Worm (Caenorhabditis elegans): Measurements from ENCODE around the gene sly-1.
A peak's percentile ranks its signal among the peaks of the same experiment; 100 is the strongest.

Gene sly-1

DNA sequence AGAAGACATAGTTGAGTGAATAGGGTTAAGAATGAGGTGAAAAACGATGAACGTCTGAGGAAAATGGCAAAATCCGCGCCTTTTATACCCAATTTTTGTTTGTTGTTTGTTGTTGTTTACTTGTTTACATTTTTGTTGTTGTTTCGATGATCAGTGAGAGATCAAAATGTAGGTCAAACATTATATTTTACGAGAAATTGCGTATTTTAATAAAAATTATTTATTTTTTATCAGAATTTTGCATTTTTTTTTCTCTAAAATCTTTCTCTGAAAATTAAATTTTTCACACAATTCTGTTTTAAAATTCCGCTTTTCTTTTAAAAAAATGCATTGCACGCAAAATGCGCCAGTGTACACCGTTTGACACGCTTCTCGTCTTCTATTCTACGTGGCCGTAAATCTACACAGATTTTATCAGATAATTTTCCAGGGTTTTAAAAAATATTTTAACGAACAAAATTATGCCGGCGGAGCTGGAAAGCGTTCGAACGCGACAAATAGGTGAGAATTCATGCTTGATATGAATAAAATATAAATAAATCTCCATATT lies at the start of gene sly-1, which contains the start of gene sip-1:
TSS of gene sly-1 (plus strand) at position 360 of the 550 bp plus-strand sequence.
TSS of gene sip-1 (minus strand) at position 103 of the 550 bp plus-strand sequence.
- TF ChIP-seq ces-1 (GFP tag; optimal IDR thresholded peaks at IDR 0.05) (peak; percentile 44), nhr-237 (tag; optimal IDR thresholded peaks at IDR 0.05) (peak; percentile 48), lsy-2 (tag; optimal IDR thresholded peaks at IDR 0.05) (peak; percentile 61), ceh-39 (tag; optimal IDR thresholded peaks at IDR 0.05) (peak; percentile 24), lin-13 (tag; optimal IDR thresholded peaks at IDR 0.05) (peak; percentile 47), mab-5 (tag; optimal IDR thresholded peaks at IDR 0.05) (no peak), drap-1 (GFP tag; optimal IDR thresholded peaks at IDR 0.05) (no peak), hlh-1 (tag; optimal IDR thresholded peaks at IDR 0.05) (peak; percentile 21), mep-1 (tag; optimal IDR thresholded peaks at IDR 0.05) (peak; percentile 72), elt-1 (tag; optimal IDR thresholded peaks at IDR 0.05; ENCODE audit: borderline replicate concordance, insufficient read depth) (no peak), nhr-2 (tag; optimal IDR thresholded peaks at IDR 0.05) (no peak), pha-4 (tag; optimal IDR thresholded peaks at IDR 0.05) (peak; percentile 50)

DNA sequence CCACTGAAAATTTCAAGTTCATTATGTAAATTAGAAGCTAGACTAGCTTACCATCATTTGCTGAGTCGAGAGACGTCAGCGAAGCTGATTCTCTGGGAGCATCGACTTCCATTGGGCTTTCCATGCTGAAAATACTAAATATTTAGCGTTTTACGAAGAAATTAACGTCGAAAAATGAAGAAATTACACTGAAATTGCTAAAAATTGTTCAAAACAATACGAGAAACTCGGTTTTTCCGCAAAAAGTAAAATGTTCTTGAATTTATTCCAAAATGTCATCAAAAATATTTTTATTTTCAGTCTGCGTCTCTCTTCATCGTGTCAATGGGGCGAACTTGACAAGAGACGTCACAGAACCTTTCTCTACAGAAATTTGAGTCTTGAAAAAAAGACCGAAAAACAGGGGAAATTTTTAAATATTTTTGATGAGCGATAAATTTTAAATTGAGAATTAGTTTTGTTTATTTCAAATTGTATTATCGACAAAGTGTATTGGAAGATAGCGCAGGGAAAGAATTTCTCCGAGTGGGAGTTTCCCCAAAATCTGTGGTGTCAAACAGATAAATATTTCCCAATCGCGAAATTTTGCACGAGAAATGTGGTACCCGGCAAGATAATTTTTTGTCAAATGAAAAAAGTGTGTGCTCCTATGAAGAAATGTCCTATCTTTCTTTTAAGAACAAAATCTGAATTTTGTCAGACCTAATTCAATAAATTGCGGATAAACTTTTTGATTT lies 46.3 kb upstream of the sly-1 start, which contains the start of gene ecps-1:
TSS of gene ecps-1 (minus strand) at position 125 of the 737 bp plus-strand sequence.
- no peak for TF ChIP-seq nhr-12 (tag; optimal IDR thresholded peaks at IDR 0.05)
- no peak for TF ChIP-seq nhr-28 (tag; optimal IDR thresholded peaks at IDR 0.05)
- no peak for TF ChIP-seq sptf-1 (tag; optimal IDR thresholded peaks at IDR 0.05)
- TF ChIP-seq zip-8 (tag; optimal IDR thresholded peaks at IDR 0.05): no peak
- TF ChIP-seq ces-1 (GFP tag; optimal IDR thresholded peaks at IDR 0.05): peak; percentile 85
- TF ChIP-seq sem-2 (GFP tag; optimal IDR thresholded peaks at IDR 0.05): no peak
- no peak for TF ChIP-seq ceh-83 (GFP tag; optimal IDR thresholded peaks at IDR 0.05)
- no peak for TF ChIP-seq ceh-43 (GFP tag; optimal IDR thresholded peaks at IDR 0.05)
- no peak for TF ChIP-seq unc-120 (tag; optimal IDR thresholded peaks at IDR 0.05; ENCODE audit: poor library complexity, severe bottlenecking)
- TF ChIP-seq cnd-1 (tag; optimal IDR thresholded peaks at IDR 0.05): peak; percentile 24
- TF ChIP-seq ceh-39 (tag; optimal IDR thresholded peaks at IDR 0.05): peak; percentile 81
- no peak for TF ChIP-seq nhr-76 (tag; optimal IDR thresholded peaks at IDR 0.05)
- no peak for TF ChIP-seq ham-2 (GFP tag; optimal IDR thresholded peaks at IDR 0.05)
- peak; percentile 20 for TF ChIP-seq nhr-2 (tag; optimal IDR thresholded peaks at IDR 0.05)
- no peak for TF ChIP-seq blmp-1 (tag; optimal IDR thresholded peaks at IDR 0.05)
- TF ChIP-seq mab-5 (tag; optimal IDR thresholded peaks at IDR 0.05): no peak
- no peak for TF ChIP-seq drap-1 (GFP tag; optimal IDR thresholded peaks at IDR 0.05)
- TF ChIP-seq mls-2 (tag; optimal IDR thresholded peaks at IDR 0.05): no peak
- TF ChIP-seq bed-3 (GFP tag; optimal IDR thresholded peaks at IDR 0.05): no peak
- TF ChIP-seq flh-1 (GFP tag; optimal IDR thresholded peaks at IDR 0.05): no peak
- TF ChIP-seq unc-39 (tag; optimal IDR thresholded peaks at IDR 0.05): no peak
- TF ChIP-seq nhr-237 (tag; optimal IDR thresholded peaks at IDR 0.05): peak; percentile 88
- no peak for TF ChIP-seq M03D4.4 (tag; optimal IDR thresholded peaks at IDR 0.05)
- no peak for TF ChIP-seq hlh-1 (tag; optimal IDR thresholded peaks at IDR 0.05)
- no peak for TF ChIP-seq lin-32 (GFP tag; optimal IDR thresholded peaks at IDR 0.05)
- TF ChIP-seq tbx-8 (GFP tag; optimal IDR thresholded peaks at IDR 0.05): no peak
- TF ChIP-seq unc-62 (GFP tag; optimal IDR thresholded peaks at IDR 0.05): no peak
- peak; percentile 74 for TF ChIP-seq lsy-2 (tag; optimal IDR thresholded peaks at IDR 0.05)
- no peak for TF ChIP-seq elt-3 (tag; optimal IDR thresholded peaks at IDR 0.05)
- TF ChIP-seq elt-1 (tag; optimal IDR thresholded peaks at IDR 0.05; ENCODE audit: borderline replicate concordance, insufficient read depth): no peak
- peak; percentile 66 for TF ChIP-seq pha-4 (tag; optimal IDR thresholded peaks at IDR 0.05)
- no peak for TF ChIP-seq ztf-11 (tag; optimal IDR thresholded peaks at IDR 0.05)
- TF ChIP-seq mep-1 (tag; optimal IDR thresholded peaks at IDR 0.05): peak; percentile 98
- no peak for TF ChIP-seq snpc-4 (tag; optimal IDR thresholded peaks at IDR 0.05)
- TF ChIP-seq lin-13 (tag; optimal IDR thresholded peaks at IDR 0.05): peak; percentile 63

DNA sequence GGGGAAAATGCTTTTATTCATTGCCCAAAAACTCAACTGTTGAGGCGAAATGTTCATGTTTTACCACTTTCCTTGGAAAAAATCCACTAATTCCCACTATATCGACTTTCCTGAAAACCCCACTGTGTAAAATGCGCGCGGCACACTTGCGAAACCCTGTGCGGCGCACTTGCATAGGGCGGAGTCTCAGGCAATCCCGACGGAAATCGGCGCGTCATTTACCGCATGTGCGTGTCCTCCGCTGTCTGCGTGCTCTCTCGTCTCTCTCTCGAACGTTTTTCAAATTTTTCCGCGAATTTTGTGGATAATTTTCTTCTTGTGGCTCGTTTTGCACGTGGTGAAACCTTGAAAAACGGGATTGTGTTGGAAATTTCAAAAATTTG lies 45.7 kb upstream of the sly-1 start, which contains the start of gene atx-2:
TSS of gene atx-2 (plus strand) at position 226 of the 383 bp plus-strand sequence.
- TF ChIP-seq ceh-43 (GFP tag; optimal IDR thresholded peaks at IDR 0.05) (peak; percentile 97), sptf-1 (tag; optimal IDR thresholded peaks at IDR 0.05) (peak; percentile 99), mep-1 (tag; optimal IDR thresholded peaks at IDR 0.05) (peak; percentile 76), elt-1 (tag; optimal IDR thresholded peaks at IDR 0.05; ENCODE audit: borderline replicate concordance, insufficient read depth) (peak; percentile 92), cnd-1 (tag; optimal IDR thresholded peaks at IDR 0.05) (peak; percentile 98), unc-39 (tag; optimal IDR thresholded peaks at IDR 0.05) (peak; percentile 100), unc-120 (tag; optimal IDR thresholded peaks at IDR 0.05; ENCODE audit: poor library complexity, severe bottlenecking) (peak; percentile 98), unc-62 (GFP tag; optimal IDR thresholded peaks at IDR 0.05) (peak; percentile 81), nhr-12 (tag; optimal IDR thresholded peaks at IDR 0.05) (peak; percentile 100), nhr-76 (tag; optimal IDR thresholded peaks at IDR 0.05) (peak; percentile 98), blmp-1 (tag; optimal IDR thresholded peaks at IDR 0.05) (peak; percentile 91), nhr-237 (tag; optimal IDR thresholded peaks at IDR 0.05) (peak; percentile 66), tbx-8 (GFP tag; optimal IDR thresholded peaks at IDR 0.05) (peak; percentile 90), mls-2 (tag; optimal IDR thresholded peaks at IDR 0.05) (peak; percentile 100), snpc-4 (tag; optimal IDR thresholded peaks at IDR 0.05) (no peak), ceh-39 (tag; optimal IDR thresholded peaks at IDR 0.05) (peak; percentile 54), zip-8 (tag; optimal IDR thresholded peaks at IDR 0.05) (no peak), ztf-11 (tag; optimal IDR thresholded peaks at IDR 0.05) (peak; percentile 100), nhr-2 (tag; optimal IDR thresholded peaks at IDR 0.05) (no peak), lin-13 (tag; optimal IDR thresholded peaks at IDR 0.05) (peak; percentile 95), ces-1 (GFP tag; optimal IDR thresholded peaks at IDR 0.05) (peak; percentile 34), pha-4 (tag; optimal IDR thresholded peaks at IDR 0.05) (peak; percentile 91), nhr-28 (tag; optimal IDR thresholded peaks at IDR 0.05) (peak; percentile 74), drap-1 (GFP tag; optimal IDR thresholded peaks at IDR 0.05) (peak; percentile 99), mab-5 (tag; optimal IDR thresholded peaks at IDR 0.05) (peak; percentile 62), lin-32 (GFP tag; optimal IDR thresholded peaks at IDR 0.05) (peak; percentile 97), ceh-83 (GFP tag; optimal IDR thresholded peaks at IDR 0.05) (peak; percentile 93), bed-3 (GFP tag; optimal IDR thresholded peaks at IDR 0.05) (peak; percentile 96), lsy-2 (tag; optimal IDR thresholded peaks at IDR 0.05) (peak; percentile 68), hlh-1 (tag; optimal IDR thresholded peaks at IDR 0.05) (peak; percentile 92), flh-1 (GFP tag; optimal IDR thresholded peaks at IDR 0.05) (peak; percentile 93), sem-2 (GFP tag; optimal IDR thresholded peaks at IDR 0.05) (peak; percentile 95), ham-2 (GFP tag; optimal IDR thresholded peaks at IDR 0.05) (peak; percentile 96), elt-3 (tag; optimal IDR thresholded peaks at IDR 0.05) (peak; percentile 80), M03D4.4 (tag; optimal IDR thresholded peaks at IDR 0.05) (peak; percentile 98)
